Worm (Caenorhabditis elegans) whole organism, dauer: ENCODE measurements around the gene pfd-5.

Source experiments
- unc-62 ChIP-seq: sonication (generic microtip); optimal IDR thresholded peaks from 2 replicates; lab custom pipeline; 2017; ENCODE audit warnings: missing biosample characterization, missing genetic modification reagents, missing genetic modification characterization

Gene pfd-5

ce11 chrIII:7198838-7199237 is at the start of gene pfd-5:
Gene pfd-5, minus strand, starts transcription at chrIII:7198884.
- TF ChIP-seq unc-62 (GFP tag; lab: Kevin White, UChicago): no peak

ce11 chrIII:7247740-7248139 is 49.1 kb upstream of the pfd-5 start, which contains the start of gene zmp-6:
Gene zmp-6, minus strand, starts transcription at chrIII:7247840.
- no peak for TF ChIP-seq unc-62 (GFP tag; lab: Kevin White, UChicago)

- no peak for TF ChIP-seq unc-62 (GFP tag; lab: Kevin White, UChicago)
Observed at ce11 chrIII:7246389-7246788, 47.7 kb upstream of the pfd-5 start.

- TF ChIP-seq unc-62 (GFP tag; lab: Kevin White, UChicago): no peak
Observed at ce11 chrIII:7242988-7243387, 44.3 kb upstream of the pfd-5 start, which contains the start of gene osm-10. Gene osm-10, plus strand, starts transcription at chrIII:7243280.

- no peak for TF ChIP-seq unc-62 (GFP tag; lab: Kevin White, UChicago)
Observed at ce11 chrIII:7241065-7241464, 42.4 kb upstream of the pfd-5 start, which contains the start of gene ztf-31. Gene ztf-31, plus strand, starts transcription at chrIII:7241365.

- no peak for TF ChIP-seq unc-62 (GFP tag; lab: Kevin White, UChicago)
Observed at ce11 chrIII:7239416-7239815, 40.7 kb upstream of the pfd-5 start.

ce11 chrIII:7238727-7239126 is 40.0 kb upstream of the pfd-5 start, which contains the start of gene pars-1:
Gene pars-1, plus strand, starts transcription at chrIII:7239027.
- TF ChIP-seq unc-62 (GFP tag; lab: Kevin White, UChicago): no peak

ce11 chrIII:7234148-7234547 is 35.5 kb upstream of the pfd-5 start, which contains the start of gene ndus-8:
Gene ndus-8, minus strand, starts transcription at chrIII:7234202.
- TF ChIP-seq unc-62 (GFP tag; lab: Kevin White, UChicago): no peak

- no peak for TF ChIP-seq unc-62 (GFP tag; lab: Kevin White, UChicago)
Observed at ce11 chrIII:7232782-7233181, 34.1 kb upstream of the pfd-5 start, which contains the start of gene adr-2. Gene adr-2, minus strand, starts transcription at chrIII:7232882.

ce11 chrIII:7230841-7231240 is 32.2 kb upstream of the pfd-5 start, which contains the start of gene R151.10:
Gene R151.10, minus strand, starts transcription at chrIII:7230941.
- TF ChIP-seq unc-62 (GFP tag; lab: Kevin White, UChicago): no peak

- no peak for TF ChIP-seq unc-62 (GFP tag; lab: Kevin White, UChicago)
Observed at ce11 chrIII:7229687-7230086, 31.0 kb upstream of the pfd-5 start, which contains the start of gene R151.8. Gene R151.8, minus strand, starts transcription at chrIII:7229787.

- TF ChIP-seq unc-62 (GFP tag; lab: Kevin White, UChicago): no peak
Observed at ce11 chrIII:7226607-7227006, 27.9 kb upstream of the pfd-5 start, which contains the start of gene hsp-75. Gene hsp-75, minus strand, starts transcription at chrIII:7226707.

- no peak for TF ChIP-seq unc-62 (GFP tag; lab: Kevin White, UChicago)
Observed at ce11 chrIII:7223029-7223428, 24.3 kb upstream of the pfd-5 start, which contains the start of gene der-2. Gene der-2, minus strand, starts transcription at chrIII:7223129.

ce11 chrIII:7221103-7221502 is 22.4 kb upstream of the pfd-5 start:
- no peak for TF ChIP-seq unc-62 (GFP tag; lab: Kevin White, UChicago)

ce11 chrIII:7216924-7217521 is 18.3 kb upstream of the pfd-5 start:
- TF ChIP-seq unc-62 (GFP tag; lab: Kevin White, UChicago): no peak

- TF ChIP-seq unc-62 (GFP tag; lab: Kevin White, UChicago): no peak
Observed at ce11 chrIII:7216226-7216625, 17.5 kb upstream of the pfd-5 start, which contains the start of gene R151.1. Gene R151.1, plus strand, starts transcription at chrIII:7216526.

ce11 chrIII:7215532-7215931 is 16.8 kb upstream of the pfd-5 start:
- TF ChIP-seq unc-62 (GFP tag; lab: Kevin White, UChicago): no peak
